Fruit fly (Drosophila melanogaster) whole organism, wandering third instar larva: ENCODE measurements around the gene MED20.
A peak's percentile ranks its signal among the peaks of the same experiment; 100 is the strongest.

Experiments
- Abd-B ChIP-seq: fragments of >200 bp; optimal IDR thresholded peaks from 2 replicates; lab custom pipeline; 2017; ENCODE audit warnings: missing biosample characterization, missing genetic modification characterization
- CG32264 ChIP-seq: fragments of 200-800 bp; sonication (Bioruptor generic); optimal IDR thresholded peaks from 2 replicates; lab custom pipeline; 2016; ENCODE audit warnings: missing biosample characterization, missing genetic modification characterization
- CG9705 ChIP-seq: fragments of 200-800 bp; sonication (Bioruptor generic); optimal IDR thresholded peaks from 2 replicates; lab custom pipeline; 2018; ENCODE audit warnings: missing biosample characterization, mild to moderate bottlenecking, missing genetic modification characterization
- CrebA ChIP-seq: fragments of 200-800 bp; sonication (Bioruptor generic); optimal IDR thresholded peaks from 2 replicates; lab custom pipeline; 2016; ENCODE audit warnings: missing biosample characterization, mild to moderate bottlenecking, missing genetic modification characterization, borderline replicate concordance
- Dfd ChIP-seq: fragments of >200 bp; optimal IDR thresholded peaks from 2 replicates; lab custom pipeline; 2017; ENCODE audit warnings: missing biosample characterization, missing genetic modification characterization
- Dif ChIP-seq: fragments of 200-275, 200-300 bp; sonication (Bioruptor generic); optimal IDR thresholded peaks from 2 replicates; lab custom pipeline; 2018; ENCODE audit warnings: missing biosample characterization, missing genetic modification characterization; ENCODE audit not compliant: partially characterized antibody
- GATAd ChIP-seq: sonication (Bioruptor generic); optimal IDR thresholded peaks from 2 replicates; lab custom pipeline; 2016; ENCODE audit warnings: missing biosample characterization, missing genetic modification characterization
- HLH106 ChIP-seq: fragments of 200-800 bp; optimal IDR thresholded peaks from 3 replicates; lab custom pipeline; 2019; ENCODE audit warnings: missing biosample characterization, mild to moderate bottlenecking, missing genetic modification characterization, moderate library complexity
- Hnf4 ChIP-seq: fragments of 200-800 bp; sonication (Bioruptor generic); optimal IDR thresholded peaks from 2 replicates; lab custom pipeline; 2016; ENCODE audit warnings: missing biosample characterization, mild to moderate bottlenecking, missing genetic modification characterization
- Hr78 ChIP-seq: fragments of >200 bp; optimal IDR thresholded peaks from 2 replicates; lab custom pipeline; 2017; ENCODE audit warnings: missing biosample characterization, missing genetic modification characterization
- Hr83 ChIP-seq: fragments of 200-300 bp; sonication (Bioruptor generic); optimal IDR thresholded peaks from 2 replicates; lab custom pipeline; 2016; ENCODE audit warnings: missing biosample characterization, mild to moderate bottlenecking, missing genetic modification characterization, moderate library complexity; ENCODE audit not compliant: poor library complexity, severe bottlenecking
- Mio ChIP-seq: sonication (Bioruptor generic); optimal IDR thresholded peaks from 2 replicates; lab custom pipeline; 2016; ENCODE audit warnings: missing biosample characterization, missing genetic modification characterization
- N ChIP-seq: fragments of >200 bp; optimal IDR thresholded peaks from 2 replicates; lab custom pipeline; 2018; ENCODE audit warnings: missing biosample characterization, missing external identifiers, missing genetic modification characterization
- OdsH ChIP-seq: fragments of 200-800 bp; sonication (Bioruptor generic); optimal IDR thresholded peaks from 2 replicates; lab custom pipeline; 2016; ENCODE audit warnings: missing biosample characterization, mild to moderate bottlenecking, missing genetic modification characterization
- Rel ChIP-seq, 2 experiments: fragments of 200-800 bp; sonication (Bioruptor generic) in 1 of 2; optimal IDR thresholded peaks; 2 replicates in 1 of 2; 3 replicates in 1 of 2; lab custom pipeline; 2016 to 2019; ENCODE audit warnings: mild to moderate bottlenecking in 2 of 2, missing biosample characterization in 2 of 2, missing genetic modification characterization in 2 of 2, moderate library complexity in 1 of 2
- Sp1 ChIP-seq: fragments of 200-800 bp; sonication (Bioruptor generic); optimal IDR thresholded peaks from 3 replicates; lab custom pipeline; 2019; ENCODE audit warnings: missing biosample characterization, mild to moderate bottlenecking, missing genetic modification characterization, moderate library complexity
- Vsx2 ChIP-seq: fragments of 200-300, 225-300 bp; sonication (Bioruptor generic); optimal IDR thresholded peaks from 2 replicates; lab custom pipeline; 2018; ENCODE audit warnings: missing biosample characterization, missing genetic modification characterization; ENCODE audit not compliant: partially characterized antibody
- br ChIP-seq: fragments of 200-800 bp; sonication (Bioruptor generic); optimal IDR thresholded peaks from 2 replicates; lab custom pipeline; 2016; ENCODE audit warnings: missing biosample characterization, missing genetic modification characterization
- brk ChIP-seq: fragments of 200-800 bp; sonication (Bioruptor generic); optimal IDR thresholded peaks from 2 replicates; lab custom pipeline; 2016; ENCODE audit warnings: missing biosample characterization, mild to moderate bottlenecking, missing genetic modification characterization
- dl ChIP-seq, 2 experiments: fragments of 175-275, 200-275 bp in 1 of 2; fragments of 200-275 bp in 1 of 2; sonication (Bioruptor generic); optimal IDR thresholded peaks; lab custom pipeline; 2018; ENCODE audit warnings: mild to moderate bottlenecking in 2 of 2, missing biosample characterization in 2 of 2, missing genetic modification characterization in 2 of 2, moderate library complexity in 2 of 2; ENCODE audit not compliant: partially characterized antibody in 2 of 2, insufficient read depth in 1 of 2
- dmrt93B ChIP-seq: fragments of 200-800 bp; sonication (Bioruptor generic); optimal IDR thresholded peaks from 2 replicates; lab custom pipeline; 2018; ENCODE audit warnings: missing biosample characterization, mild to moderate bottlenecking, missing genetic modification characterization
- dsf ChIP-seq: sonication (Bioruptor generic); optimal IDR thresholded peaks from 2 replicates; lab custom pipeline; 2016; ENCODE audit warnings: missing biosample characterization, missing genetic modification characterization, borderline replicate concordance
- ey ChIP-seq: fragments of 200-800 bp; sonication (Bioruptor generic); optimal IDR thresholded peaks from 2 replicates; lab custom pipeline; 2016; ENCODE audit warnings: missing biosample characterization, missing genetic modification characterization
- foxo ChIP-seq, 2 experiments: fragments of 200-800 bp; sonication (Bioruptor generic); optimal IDR thresholded peaks; 2 replicates in 1 of 2; 3 replicates in 1 of 2; lab custom pipeline; 2016 to 2017; ENCODE audit warnings: missing biosample characterization in 2 of 2, missing genetic modification characterization in 2 of 2
- fru ChIP-seq: fragments of 200-800 bp; sonication (Bioruptor generic); optimal IDR thresholded peaks from 3 replicates; lab custom pipeline; 2016; ENCODE audit warnings: missing biosample characterization, mild to moderate bottlenecking, missing genetic modification characterization
- h ChIP-seq: fragments of 200-800 bp; sonication (Bioruptor generic); optimal IDR thresholded peaks from 3 replicates; lab custom pipeline; 2016; ENCODE audit warnings: missing biosample characterization, mild to moderate bottlenecking, missing genetic modification characterization
- jim ChIP-seq: fragments of 175-275, 200-325 bp; sonication (Bioruptor generic); optimal IDR thresholded peaks from 2 replicates; lab custom pipeline; 2016; ENCODE audit warnings: missing biosample characterization, mild to moderate bottlenecking, missing genetic modification characterization
- lola ChIP-seq: fragments of >200 bp; optimal IDR thresholded peaks from 2 replicates; lab custom pipeline; 2017; ENCODE audit warnings: missing biosample characterization, missing genetic modification characterization
- pan ChIP-seq: fragments of >200 bp; optimal IDR thresholded peaks from 2 replicates; lab custom pipeline; 2017
- psq ChIP-seq: fragments of 200-800 bp; sonication (Bioruptor generic); optimal IDR thresholded peaks from 3 replicates; lab custom pipeline; 2017; ENCODE audit warnings: missing biosample characterization, mild to moderate bottlenecking, missing genetic modification characterization, moderate library complexity
- rgr ChIP-seq: fragments of 200-800 bp; sonication (Bioruptor generic); optimal IDR thresholded peaks from 3 replicates; lab custom pipeline; 2016; ENCODE audit warnings: missing biosample characterization, mild to moderate bottlenecking, missing genetic modification characterization
- sage ChIP-seq: fragments of 200-800 bp; sonication (Bioruptor generic); optimal IDR thresholded peaks from 2 replicates; lab custom pipeline; 2016; ENCODE audit warnings: missing biosample characterization, mild to moderate bottlenecking, missing genetic modification characterization
- sv ChIP-seq: fragments of 200-800 bp; sonication (Bioruptor generic); optimal IDR thresholded peaks from 3 replicates; lab custom pipeline; 2016; ENCODE audit warnings: missing biosample characterization, missing genetic modification characterization
- tai ChIP-seq: sonication (Bioruptor generic); optimal IDR thresholded peaks from 2 replicates; lab custom pipeline; 2016; ENCODE audit warnings: missing biosample characterization, missing genetic modification characterization
- usp ChIP-seq: fragments of >200 bp; optimal IDR thresholded peaks from 2 replicates; lab custom pipeline; 2017; ENCODE audit warnings: missing biosample characterization, missing genetic modification characterization
- woc ChIP-seq: sonication (Bioruptor generic); optimal IDR thresholded peaks from 2 replicates; lab custom pipeline; 2016; ENCODE audit warnings: missing biosample characterization, mild to moderate bottlenecking, missing genetic modification characterization

MED20 gene

DNA sequence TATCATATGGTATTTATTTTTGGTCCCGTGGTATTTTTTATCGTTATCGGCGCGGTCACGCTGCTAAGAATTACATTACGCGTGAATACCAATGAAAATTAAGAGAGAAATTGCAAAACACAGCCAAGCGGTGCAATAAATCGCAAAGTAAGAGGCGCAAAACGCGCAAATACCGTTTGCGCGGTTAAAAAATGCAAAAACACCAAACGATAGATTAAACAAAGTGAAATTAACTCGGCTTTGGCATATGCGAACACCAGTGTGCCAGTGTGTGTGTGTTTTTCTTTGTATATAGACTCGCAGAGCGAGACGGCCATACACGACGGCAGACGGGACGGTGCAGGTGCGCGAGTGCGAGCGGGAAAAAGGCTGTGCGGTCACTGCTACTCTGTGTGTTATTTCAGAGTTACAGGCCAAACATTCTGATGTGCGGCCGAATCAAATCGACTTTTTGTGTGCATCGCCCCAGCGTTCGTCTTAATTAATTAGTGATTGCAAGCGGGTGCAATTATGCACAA, 41.9 kb downstream of the MED20 start, which contains the start of gene Cka:
Gene Cka, plus strand, starts transcription at position 29 of the 518 bp plus-strand sequence.
- TF ChIP-seq dmrt93B (GFP tag; lab: Kevin White, UChicago): no peak
- TF ChIP-seq Hr83 (GFP tag; lab: Kevin White, UChicago): no peak
- peak; percentile 62 for TF ChIP-seq Dif (GFP tag; lab: Kevin White, UChicago)
- TF ChIP-seq Vsx2: no peak
- no peak for TF ChIP-seq CrebA (GFP tag; lab: Kevin White, UChicago)
- no peak for TF ChIP-seq Mio (GFP tag; lab: Kevin White, UChicago)
- no peak for TF ChIP-seq Abd-B
- TF ChIP-seq psq (GFP tag; lab: Kevin White, UChicago): no peak
- no peak for TF ChIP-seq sv (GFP tag; lab: Kevin White, UChicago)
- no peak for TF ChIP-seq usp (GFP tag; lab: Kevin White, UChicago)
- no peak for TF ChIP-seq brk
- TF ChIP-seq CG9705 (GFP tag; lab: Kevin White, UChicago): no peak
- no peak for TF ChIP-seq dl (GFP tag; optimal IDR thresholded peaks at IDR 0.05; lab: Kevin White, UChicago; ENCODE audit: insufficient read depth in 1 of 2, partially characterized antibody in 2 of 2)
- TF ChIP-seq foxo (GFP tag; optimal IDR thresholded peaks at IDR 0.05; lab: Kevin White, UChicago): no peak
- peak; percentile 54 for TF ChIP-seq lola
- no peak for TF ChIP-seq Dfd
- no peak for TF ChIP-seq rgr (GFP tag; lab: Kevin White, UChicago)
- TF ChIP-seq N: peak; percentile 35
- no peak for TF ChIP-seq GATAd (GFP tag; lab: Kevin White, UChicago)
- TF ChIP-seq jim (GFP tag; lab: Kevin White, UChicago): no peak
- no peak for TF ChIP-seq tai (GFP tag; lab: Kevin White, UChicago)
- TF ChIP-seq pan: no peak
- TF ChIP-seq Hr78 (GFP tag; lab: Kevin White, UChicago): no peak
- TF ChIP-seq Hnf4 (GFP tag; lab: Kevin White, UChicago): no peak
- peak; percentile 43 for TF ChIP-seq Sp1 (GFP tag; lab: Kevin White, UChicago)
- no peak for TF ChIP-seq Rel (GFP tag; optimal IDR thresholded peaks at IDR 0.05; lab: Kevin White, UChicago)
- peak; percentile 72 for TF ChIP-seq Rel (tag; optimal IDR thresholded peaks at IDR 0.05; lab: Kevin White, UChicago)
- peak; percentile 23 for TF ChIP-seq h (GFP tag; lab: Kevin White, UChicago)
- no peak for TF ChIP-seq OdsH
- no peak for TF ChIP-seq dsf (GFP tag; lab: Kevin White, UChicago)
- no peak for TF ChIP-seq fru (GFP tag; lab: Kevin White, UChicago)
- TF ChIP-seq ey: no peak
- TF ChIP-seq woc (GFP tag; lab: Kevin White, UChicago): no peak
- TF ChIP-seq CG32264: no peak
- no peak for TF ChIP-seq HLH106 (tag; lab: Kevin White, UChicago)

DNA sequence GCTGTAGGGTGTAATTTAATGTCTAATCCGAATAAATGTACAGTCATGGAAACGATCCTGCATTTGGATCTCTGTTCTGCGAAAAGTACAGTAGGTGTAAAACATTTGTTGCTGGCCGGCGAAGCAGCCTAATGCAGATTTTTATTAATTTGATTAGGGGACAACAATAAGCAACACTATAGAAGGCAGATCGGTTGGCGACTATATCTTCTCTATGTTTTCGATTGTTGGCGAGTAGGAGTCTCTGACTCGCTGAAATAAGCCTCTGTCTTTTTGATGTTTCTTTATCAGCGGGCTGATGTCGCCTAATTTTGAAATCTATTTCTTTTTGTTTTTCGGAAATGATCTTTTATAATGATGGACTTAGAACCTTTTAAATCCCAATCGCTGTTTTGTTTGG, 42.5 kb downstream of the MED20 start:
- no peak for TF ChIP-seq h (GFP tag; lab: Kevin White, UChicago)
- TF ChIP-seq rgr (GFP tag; lab: Kevin White, UChicago): no peak
- no peak for TF ChIP-seq tai (GFP tag; lab: Kevin White, UChicago)
- TF ChIP-seq usp (GFP tag; lab: Kevin White, UChicago): no peak
- TF ChIP-seq lola: no peak
- TF ChIP-seq dl (GFP tag; optimal IDR thresholded peaks at IDR 0.05; lab: Kevin White, UChicago; ENCODE audit: insufficient read depth in 1 of 2, partially characterized antibody in 2 of 2): no peak
- TF ChIP-seq HLH106 (tag; lab: Kevin White, UChicago): no peak
- no peak for TF ChIP-seq brk
- no peak for TF ChIP-seq sv (GFP tag; lab: Kevin White, UChicago)
- TF ChIP-seq Sp1 (GFP tag; lab: Kevin White, UChicago): no peak
- TF ChIP-seq Dif (GFP tag; lab: Kevin White, UChicago): no peak
- no peak for TF ChIP-seq Mio (GFP tag; lab: Kevin White, UChicago)
- TF ChIP-seq psq (GFP tag; lab: Kevin White, UChicago): no peak
- TF ChIP-seq woc (GFP tag; lab: Kevin White, UChicago): no peak
- no peak for TF ChIP-seq fru (GFP tag; lab: Kevin White, UChicago)
- no peak for TF ChIP-seq Rel (GFP tag; optimal IDR thresholded peaks at IDR 0.05; lab: Kevin White, UChicago)
- TF ChIP-seq Rel (tag; optimal IDR thresholded peaks at IDR 0.05; lab: Kevin White, UChicago): no peak
- TF ChIP-seq jim (GFP tag; lab: Kevin White, UChicago): no peak
- TF ChIP-seq sage (GFP tag; lab: Kevin White, UChicago): no peak
- TF ChIP-seq Hr83 (GFP tag; lab: Kevin White, UChicago): no peak
- no peak for TF ChIP-seq br (GFP tag; lab: Kevin White, UChicago)
